Worm (Caenorhabditis elegans): Measurements from ENCODE around the gene R151.1.

- TF ChIP-seq nhr-237 (tag; optimal IDR thresholded peaks at IDR 0.05) (no peak), nhr-76 (tag; optimal IDR thresholded peaks at IDR 0.05) (no peak), nhr-11 (tag; optimal IDR thresholded peaks at IDR 0.05) (peak; percentile 59)
These were observed 26.7 kb upstream of the R151.1 start, which contains the start of gene rps-21 for ce11 chrIII:7189581-7190128.

All from whole organism, L3 larva.